Fruit fly (Drosophila melanogaster) whole organism, embryonic: ENCODE data around the gene CG45676.
A peak's percentile ranks its signal among the peaks of the same experiment; 100 is the strongest.

ENCODE experiments used
- Adf1 ChIP-seq: fragments of 200-800 bp; sonication (Bioruptor generic); IDR thresholded peaks from 2 replicates; pipeline ENCODE4 v1.3.6; 2022; ENCODE audit warnings: missing biosample characterization, missing genetic modification characterization
- Atf-2 ChIP-seq: fragments of 200-800 bp; sonication (Bioruptor generic); optimal IDR thresholded peaks from 2 replicates; lab custom pipeline; 2016; ENCODE audit warnings: missing biosample characterization, missing genetic modification characterization
- CG10366 ChIP-seq: fragments of 200-800 bp; sonication (Bioruptor generic); IDR thresholded peaks from 2 replicates; pipeline ENCODE4 v1.3.6; 2022; ENCODE audit warnings: missing biosample characterization, missing genetic modification characterization
- CG10565 ChIP-seq: fragments of 200-800 bp; sonication (Bioruptor generic); optimal IDR thresholded peaks from 3 replicates; lab custom pipeline; 2016; ENCODE audit warnings: missing biosample characterization, mild to moderate bottlenecking, missing genetic modification characterization
- CG12071 ChIP-seq: fragments of 200-800 bp; sonication (Bioruptor generic); optimal IDR thresholded peaks from 3 replicates; lab custom pipeline; 2018; ENCODE audit warnings: missing biosample characterization, mild to moderate bottlenecking, missing genetic modification characterization
- CG12391 ChIP-seq: fragments of 200-800 bp; sonication (Bioruptor generic); optimal IDR thresholded peaks from 3 replicates; lab custom pipeline; 2018; ENCODE audit warnings: missing biosample characterization, mild to moderate bottlenecking, missing genetic modification characterization, moderate library complexity
- CG13287 ChIP-seq: fragments of 200-800 bp; sonication (Bioruptor generic); IDR thresholded peaks from 2 replicates; pipeline ENCODE4 v1.3.6; 2022; ENCODE audit warnings: missing biosample characterization, missing genetic modification characterization; ENCODE audit not compliant: partially characterized antibody
- CG1602 ChIP-seq: fragments of 200-800 bp; sonication (Bioruptor generic); optimal IDR thresholded peaks from 3 replicates; lab custom pipeline; 2016; ENCODE audit warnings: missing biosample characterization, missing genetic modification characterization
- CG16815 ChIP-seq: fragments of 200-800 bp; sonication (Bioruptor generic); optimal IDR thresholded peaks from 3 replicates; lab custom pipeline; 2017; ENCODE audit warnings: missing biosample characterization, mild to moderate bottlenecking, missing genetic modification characterization
- CG17361 ChIP-seq: fragments of 200-800 bp; sonication (Bioruptor generic); IDR thresholded peaks from 3 replicates; pipeline ENCODE4 v1.3.6; 2022; ENCODE audit warnings: missing biosample characterization, missing genetic modification characterization
- CG18011 ChIP-seq: fragments of 200-800 bp; sonication (Bioruptor generic); optimal IDR thresholded peaks from 2 replicates; lab custom pipeline; 2017; ENCODE audit warnings: missing biosample characterization, missing genetic modification characterization, mild to moderate bottlenecking, moderate library complexity, missing genotype
- CG18619 ChIP-seq: fragments of 200-800 bp; sonication (Bioruptor generic); optimal IDR thresholded peaks from 3 replicates; lab custom pipeline; 2017; ENCODE audit warnings: missing biosample characterization, mild to moderate bottlenecking, missing genetic modification characterization
- CG2889 ChIP-seq: fragments of 200-800 bp; sonication (Bioruptor generic); IDR thresholded peaks from 3 replicates; pipeline ENCODE4 v1.3.6; 2022; ENCODE audit warnings: missing biosample characterization, missing genetic modification characterization
- CG34376 ChIP-seq: fragments of 200-800 bp; sonication (Bioruptor generic); optimal IDR thresholded peaks from 2 replicates; lab custom pipeline; 2018; ENCODE audit warnings: missing biosample characterization, mild to moderate bottlenecking, missing genetic modification characterization
- CG4328 ChIP-seq: fragments of 200-800 bp; sonication (Bioruptor generic); optimal IDR thresholded peaks from 3 replicates; lab custom pipeline; 2017; ENCODE audit warnings: missing biosample characterization, missing genetic modification reagents, missing genetic modification characterization
- CG6654 ChIP-seq: fragments of 200-800 bp; sonication (Bioruptor generic); optimal IDR thresholded peaks from 2 replicates; lab custom pipeline; 2017; ENCODE audit warnings: missing biosample characterization, mild to moderate bottlenecking, missing genetic modification characterization
- CG7839 ChIP-seq: fragments of 200-800 bp; sonication (Bioruptor generic); optimal IDR thresholded peaks from 3 replicates; lab custom pipeline; 2018; ENCODE audit warnings: missing biosample characterization, mild to moderate bottlenecking, missing genetic modification characterization, moderate library complexity
- CG9817 ChIP-seq: fragments of 200-800 bp; sonication (Bioruptor generic); optimal IDR thresholded peaks from 2 replicates; lab custom pipeline; 2018; ENCODE audit warnings: missing biosample characterization, mild to moderate bottlenecking, missing genetic modification characterization, moderate library complexity
- CTCF ChIP-seq: fragments of 200-800 bp; sonication (Bioruptor generic); optimal IDR thresholded peaks from 2 replicates; lab custom pipeline; 2017; ENCODE audit warnings: missing biosample characterization, mild to moderate bottlenecking, missing genetic modification characterization, moderate library complexity
- CkIIα-i1 ChIP-seq: fragments of 200-800 bp; sonication (Bioruptor generic); IDR thresholded peaks from 2 replicates; pipeline ENCODE4 v1.3.6; 2022; ENCODE audit warnings: missing biosample characterization, missing genetic modification characterization
- Dad ChIP-seq: fragments of 200-800 bp; sonication (Bioruptor generic); optimal IDR thresholded peaks from 3 replicates; lab custom pipeline; 2016; ENCODE audit warnings: missing biosample characterization, missing genetic modification characterization
- Dip3 ChIP-seq: fragments of 200-800 bp; sonication (Bioruptor generic); optimal IDR thresholded peaks from 3 replicates; lab custom pipeline; 2016; ENCODE audit warnings: missing biosample characterization, missing genetic modification characterization
- E2f2 ChIP-seq: fragments of 200-800 bp; sonication (Bioruptor generic); IDR thresholded peaks from 2 replicates; pipeline ENCODE4 v1.3.6; 2022; ENCODE audit warnings: missing biosample characterization, missing genetic modification characterization
- ERR ChIP-seq: fragments of 200-800 bp; sonication (Bioruptor generic); optimal IDR thresholded peaks from 2 replicates; lab custom pipeline; 2016; ENCODE audit warnings: missing biosample characterization, missing genetic modification characterization
- Hmx ChIP-seq: fragments of 200-800 bp; sonication (Bioruptor generic); optimal IDR thresholded peaks from 2 replicates; lab custom pipeline; 2016; ENCODE audit warnings: missing biosample characterization, missing genetic modification characterization
- Hsf ChIP-seq: fragments of 200-800 bp; sonication (Bioruptor generic); optimal IDR thresholded peaks from 3 replicates; lab custom pipeline; 2016; ENCODE audit warnings: missing biosample characterization, missing genetic modification characterization
- NC2α ChIP-seq: fragments of 200-800 bp; sonication (Bioruptor generic); optimal IDR thresholded peaks from 2 replicates; lab custom pipeline; 2016; ENCODE audit warnings: missing biosample characterization, missing genetic modification characterization
- NFAT ChIP-seq: fragments of 200-800 bp; sonication (Bioruptor generic); IDR thresholded peaks from 2 replicates; pipeline ENCODE4 v1.3.6; 2022; ENCODE audit warnings: missing biosample characterization, missing genetic modification characterization
- Opbp ChIP-seq: fragments of 200-800 bp; sonication (Bioruptor generic); IDR thresholded peaks from 3 replicates; pipeline ENCODE4 v1.3.6; 2022; ENCODE audit warnings: missing biosample characterization, missing genetic modification characterization; ENCODE audit not compliant: partially characterized antibody
- Sry-δ ChIP-seq: fragments of 200-800 bp; sonication (Bioruptor generic); optimal IDR thresholded peaks from 2 replicates; lab custom pipeline; 2016; ENCODE audit warnings: missing biosample characterization, missing genetic modification characterization
- TFAM ChIP-seq: fragments of 200-800 bp; sonication (Bioruptor generic); optimal IDR thresholded peaks from 2 replicates; lab custom pipeline; 2017; ENCODE audit warnings: missing biosample characterization, missing genetic modification characterization, inconsistent platforms
- Taf1 ChIP-seq: fragments of 200-800 bp; sonication (Bioruptor generic); IDR thresholded peaks from 2 replicates; pipeline ENCODE4 v1.3.6; 2022; ENCODE audit warnings: missing biosample characterization, missing genetic modification characterization
- ac ChIP-seq: fragments of 200-800 bp; sonication (Bioruptor generic); optimal IDR thresholded peaks from 3 replicates; lab custom pipeline; 2017; ENCODE audit warnings: missing biosample characterization, mild to moderate bottlenecking, missing genetic modification characterization
- dimm ChIP-seq: fragments of 200-800 bp; sonication (Bioruptor generic); IDR thresholded peaks from 2 replicates; pipeline ENCODE4 v1.3.6; 2022; ENCODE audit warnings: missing biosample characterization, missing genetic modification characterization
- dm ChIP-seq: fragments of 200-800 bp; sonication (Bioruptor generic); optimal IDR thresholded peaks from 3 replicates; lab custom pipeline; 2016; ENCODE audit warnings: missing biosample characterization, missing genetic modification characterization
- eve ChIP-seq, 2 experiments: fragments of >200 bp; optimal IDR thresholded peaks; 2 replicates each; lab custom pipeline; 2017; ENCODE audit warnings: missing biosample characterization in 2 of 2, missing genetic modification characterization in 2 of 2
- ewg ChIP-seq: fragments of 200-800 bp; sonication (Bioruptor generic); optimal IDR thresholded peaks from 3 replicates; lab custom pipeline; 2017; ENCODE audit warnings: mild to moderate bottlenecking, missing biosample characterization, missing genetic modification reagents, missing genetic modification characterization
- fu2 ChIP-seq: fragments of 200-800 bp; sonication (Bioruptor generic); optimal IDR thresholded peaks from 2 replicates; lab custom pipeline; 2016; ENCODE audit warnings: missing biosample characterization, missing genetic modification characterization
- hb ChIP-seq: fragments of 200-800 bp; sonication (Bioruptor generic); IDR thresholded peaks from 3 replicates; pipeline ENCODE4 v1.3.6; 2022; ENCODE audit warnings: missing biosample characterization, missing genetic modification characterization; ENCODE audit not compliant: partially characterized antibody
- lilli ChIP-seq: fragments of 200-800 bp; sonication (Bioruptor generic); optimal IDR thresholded peaks from 3 replicates; lab custom pipeline; 2016; ENCODE audit warnings: missing biosample characterization, missing genetic modification characterization
- mam ChIP-seq: fragments of 200-800 bp; sonication (Bioruptor generic); optimal IDR thresholded peaks from 3 replicates; lab custom pipeline; 2016; ENCODE audit warnings: missing biosample characterization, missing genetic modification characterization
- mirr ChIP-seq: fragments of 200-800 bp; sonication (Bioruptor generic); optimal IDR thresholded peaks from 3 replicates; lab custom pipeline; 2018; ENCODE audit warnings: missing biosample characterization, mild to moderate bottlenecking, missing genetic modification characterization
- nau ChIP-seq: fragments of 200-800 bp; sonication (Bioruptor generic); optimal IDR thresholded peaks from 3 replicates; lab custom pipeline; 2017; ENCODE audit warnings: missing biosample characterization, mild to moderate bottlenecking, missing genetic modification characterization, missing genetic modification reagents
- prd ChIP-seq, 3 experiments: fragments of >200 bp in 2 of 3; fragments of 200-800 bp in 1 of 3; sonication (Bioruptor generic) in 1 of 3; optimal IDR thresholded peaks in 2 of 3; IDR thresholded peaks in 1 of 3; 2 replicates in 2 of 3; 3 replicates in 1 of 3; pipeline versions ENCODE4 v1.3.6 to Lab custom; 2017 to 2022; ENCODE audit warnings: missing biosample characterization in 1 of 3, missing genetic modification characterization in 1 of 3
- stc ChIP-seq: fragments of 200-800 bp; sonication (Bioruptor generic); IDR thresholded peaks from 2 replicates; pipeline ENCODE4 v1.3.6; 2022; ENCODE audit warnings: missing biosample characterization, missing genetic modification characterization
- stwl ChIP-seq: fragments of 200-800 bp; sonication (Bioruptor generic); optimal IDR thresholded peaks from 3 replicates; lab custom pipeline; 2018; ENCODE audit warnings: missing biosample characterization, mild to moderate bottlenecking, missing genetic modification characterization, moderate library complexity
- tin ChIP-seq: fragments of 200-800 bp; sonication (Bioruptor generic); optimal IDR thresholded peaks from 3 replicates; lab custom pipeline; 2016; ENCODE audit warnings: missing biosample characterization, missing genetic modification characterization
- toy ChIP-seq: fragments of 200-800 bp; sonication (Bioruptor generic); IDR thresholded peaks from 2 replicates; pipeline ENCODE4 v1.3.6; 2022; ENCODE audit warnings: missing biosample characterization, missing genetic modification characterization
- vfl ChIP-seq: fragments of 200-800 bp; sonication (Bioruptor generic); optimal IDR thresholded peaks from 2 replicates; lab custom pipeline; 2016; ENCODE audit warnings: missing biosample characterization, missing genetic modification characterization
- wor ChIP-seq: fragments of 200-800 bp; sonication (Bioruptor generic); IDR thresholded peaks from 2 replicates; pipeline ENCODE4 v1.3.6; 2022; ENCODE audit warnings: missing biosample characterization, missing genetic modification characterization

The CG45676 gene

dm6 chr3R:11435537-11436234 is 17.0 kb downstream of the CG45676 start, which contains the start of the genes Exd2 and CG5281 (continued):
- TF ChIP-seq CG9817 (tag; lab: Kevin White, UChicago) (peak; percentile 50), TFAM (GFP tag; lab: Kevin White, UChicago) (no peak), CG10565 (GFP tag; lab: Kevin White, UChicago) (no peak), CG16815 (GFP tag; lab: Kevin White, UChicago) (no peak), ewg (peak; percentile 44), nau (GFP tag; lab: Kevin White, UChicago) (no peak), hb (no peak), CG12391 (tag; lab: Kevin White, UChicago) (peak; percentile 70), tin (GFP tag; lab: Kevin White, UChicago) (peak; percentile 59), eve (GFP tag; optimal IDR thresholded peaks at IDR 0.05; lab: Kevin White, UChicago) (no peak), prd (optimal IDR thresholded peaks at IDR 0.05; lab: Kevin White, UChicago) (no peak), prd (GFP tag; IDR thresholded peaks at IDR 0.05; lab: Robert Waterston, UW) (0 out of 3 replicates have a peak, but pooled peaks have one; percentile 22), mirr (GFP tag; lab: Kevin White, UChicago) (peak; percentile 7), Opbp (GFP tag; lab: Robert Waterston, UW) (no peak), Adf1 (GFP tag; lab: Robert Waterston, UW) (no peak), CG18011 (GFP tag; lab: Kevin White, UChicago) (peak; percentile 43), Dad (peak; percentile 47), ERR (GFP tag; lab: Kevin White, UChicago) (peak; percentile 37), lilli (GFP tag; lab: Kevin White, UChicago) (peak; percentile 77), CkIIα-i1 (GFP tag; lab: Robert Waterston, UW) (no peak), Hsf (GFP tag; lab: Kevin White, UChicago) (peak; percentile 67), CG13287 (GFP tag; lab: Robert Waterston, UW) (peak; percentile 54; the same call in 1 of the 2 replicates), Atf-2 (GFP tag; lab: Kevin White, UChicago) (peak; percentile 48), CG10366 (GFP tag; lab: Robert Waterston, UW) (peak; percentile 31; the same call in 1 of the 2 replicates), NC2α (no peak), E2f2 (GFP tag; lab: Robert Waterston, UW) (peak; percentile 54), toy (GFP tag; lab: Robert Waterston, UW) (no peak), Hmx (GFP tag; lab: Kevin White, UChicago) (no peak), dm (GFP tag; lab: Kevin White, UChicago) (peak; percentile 60), CG1602 (GFP tag; lab: Kevin White, UChicago) (peak; percentile 42), CTCF (GFP tag; lab: Kevin White, UChicago) (peak; percentile 13), wor (GFP tag; lab: Robert Waterston, UW) (no peak), CG7839 (tag; lab: Kevin White, UChicago) (peak; percentile 43), stwl (tag; lab: Kevin White, UChicago) (peak; percentile 77), Sry-δ (GFP tag; lab: Kevin White, UChicago) (peak; percentile 65), mam (peak; percentile 44), NFAT (no peak), vfl (GFP tag; lab: Kevin White, UChicago) (peak; percentile 41), ac (no peak), CG34376 (peak; percentile 24), stc (0 out of 2 replicates have a peak, but pooled peaks have one; percentile 17), CG6654 (GFP tag; lab: Kevin White, UChicago) (no peak), CG2889 (GFP tag; lab: Robert Waterston, UW) (no peak), CG17361 (peak; percentile 64; the same call in 2 of the 3 replicates), fu2 (GFP tag; lab: Kevin White, UChicago) (peak; percentile 1), CG4328 (GFP tag; lab: Kevin White, UChicago) (peak; percentile 53), CG12071 (GFP tag; lab: Kevin White, UChicago) (peak; percentile 26), Dip3 (GFP tag; lab: Kevin White, UChicago) (peak; percentile 50), dimm (GFP tag; lab: Robert Waterston, UW) (no peak), CG18619 (peak; percentile 30), Taf1 (no peak)
